ENCODE assay signal across 4 worm cellular contexts in the genomic region with DNA sequence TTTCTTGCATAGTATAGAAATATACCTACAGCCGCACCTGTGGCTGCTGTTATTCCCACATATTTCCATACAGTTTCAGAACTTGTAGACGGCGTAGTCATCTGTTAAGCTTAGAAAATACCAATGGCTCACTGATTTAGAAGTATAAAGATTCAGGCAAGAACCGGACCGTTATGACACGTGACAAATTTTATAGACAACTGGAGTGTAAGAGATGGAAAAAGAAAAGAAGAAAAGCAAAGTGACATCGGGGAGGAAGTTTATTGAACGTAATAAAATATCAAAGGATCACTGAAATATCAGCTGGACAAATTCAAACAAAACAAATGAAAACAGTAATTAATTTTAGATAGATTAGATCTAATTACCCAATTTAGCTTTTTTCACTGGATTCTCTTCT.
TF ChIP-seq lines count a peak whose summit lies in the region.

TSS of gene rmd-2 (minus strand) at position 101 of the 400 bp plus-strand sequence.

TF ChIP-seq in whole organism, L1 larva, 84 proteins besides CTCF, POLR2A, EP300 and RAD21:
- TF ChIP-seq nhr-237 (tag; optimal IDR thresholded peaks at IDR 0.05; lab: Kevin White, UChicago) (no peak), elt-3 (tag; optimal IDR thresholded peaks at IDR 0.05; lab: Kevin White, UChicago) (no peak), rnt-1 (tag; optimal IDR thresholded peaks at IDR 0.05; lab: Kevin White, UChicago) (peak; percentile 1), lin-35 (GFP tag; optimal IDR thresholded peaks at IDR 0.05; lab: Kevin White, UChicago) (peak in 1 of 2 experiments; percentile 16)

TF ChIP-seq in whole organism, L2 larva, 48 proteins besides CTCF, POLR2A, EP300 and RAD21:
- TF ChIP-seq nhr-129 (tag; optimal IDR thresholded peaks at IDR 0.05; lab: Kevin White, UChicago), result peak; percentile 1
- no peak for TF ChIP-seq F13H6.1 (tag; optimal IDR thresholded peaks at IDR 0.05; lab: Kevin White, UChicago)
- no peak for TF ChIP-seq ama-1 (optimal IDR thresholded peaks at IDR 0.05; lab: Kevin White, UChicago)
- no peak for TF ChIP-seq aly-2 (tag; optimal IDR thresholded peaks at IDR 0.05; lab: Kevin White, UChicago)
- TF ChIP-seq zag-1 (tag; optimal IDR thresholded peaks at IDR 0.05; lab: Kevin White, UChicago), result no peak
- no peak for TF ChIP-seq dmd-4 (tag; optimal IDR thresholded peaks at IDR 0.05; lab: Kevin White, UChicago)
TF ChIP-seq in whole organism, L2 larva: peak in this region for 1.

TF ChIP-seq in whole organism, L4 larva, 104 proteins besides CTCF, POLR2A, EP300 and RAD21:
- TF ChIP-seq F10B5.3 (tag; optimal IDR thresholded peaks at IDR 0.05; lab: Kevin White, UChicago), result no peak
- TF ChIP-seq hlh-11 (tag; optimal IDR thresholded peaks at IDR 0.05; lab: Kevin White, UChicago), result peak; percentile 28

TF ChIP-seq in whole organism, late embryonic, 69 proteins besides CTCF, POLR2A, EP300 and RAD21:
- TF ChIP-seq unc-42 (tag; optimal IDR thresholded peaks at IDR 0.05; lab: Kevin White, UChicago), result no peak
- TF ChIP-seq hlh-30 (tag; optimal IDR thresholded peaks at IDR 0.05; lab: Kevin White, UChicago; ENCODE audit: insufficient read depth), result peak; percentile 28
- no peak for TF ChIP-seq madf-2 (tag; optimal IDR thresholded peaks at IDR 0.05; lab: Kevin White, UChicago)
